Worm (Caenorhabditis elegans) whole organism, midembryonic: ENCODE data around the gene Y43F8C.23.

Source experiments
- cog-1 ChIP-seq: sonication (generic microtip); optimal IDR thresholded peaks from 2 replicates; lab custom pipeline; 2016; ENCODE audit warnings: missing genetic modification characterization, missing compliant biosample characterization
- klf-2 ChIP-seq: fragments of 200-800 bp; sonication (Bioruptor generic); conservative IDR thresholded peaks from 2 replicates; pipeline ENCODE4 v1.3.6; 2022; ENCODE audit warnings: missing genetic modification reagents, missing genetic modification characterization, missing compliant biosample characterization
- med-1 ChIP-seq: sonication (generic microtip); optimal IDR thresholded peaks from 2 replicates; lab custom pipeline; 2017; ENCODE audit warnings: missing genetic modification characterization, mild to moderate bottlenecking, missing compliant biosample characterization, antibody characterized with exemption, missing genetic modification reagents; ENCODE audit not compliant: insufficient read depth
- ref-1 ChIP-seq: fragments of 200-800 bp; sonication (Bioruptor generic); conservative IDR thresholded peaks from 2 replicates; pipeline ENCODE4 v1.3.6; 2022; ENCODE audit warnings: missing genetic modification reagents, missing genetic modification characterization, missing compliant biosample characterization
- tab-1 ChIP-seq: fragments of 200-800 bp; sonication (Bioruptor generic); IDR thresholded peaks from 2 replicates; pipeline ENCODE4 v1.3.6; 2022; ENCODE audit warnings: missing genetic modification characterization, missing compliant biosample characterization
- ztf-23 ChIP-seq: fragments of 200-800 bp; sonication (Bioruptor generic); IDR thresholded peaks from 2 replicates; pipeline ENCODE4 v1.3.6; 2022; ENCODE audit warnings: missing genetic modification reagents, missing genetic modification characterization, missing compliant biosample characterization
- ztf-29 ChIP-seq: fragments of 200-800 bp; sonication (Bioruptor generic); IDR thresholded peaks from 2 replicates; pipeline ENCODE4 v1.3.6; 2022; ENCODE audit warnings: missing genetic modification reagents, missing genetic modification characterization, missing compliant biosample characterization

ce11 chrV:19755260-19755659 is 43.7 kb upstream of the Y43F8C.23 start, which contains the start of gene clec-50:
- TF ChIP-seq ztf-23 (GFP tag; lab: Robert Waterston, UW) (no peak), klf-2 (GFP tag; lab: Robert Waterston, UW) (no peak), ref-1 (GFP tag; lab: Robert Waterston, UW) (no peak), cog-1 (tag; lab: Kevin White, UChicago) (no peak), tab-1 (GFP tag; lab: Robert Waterston, UW) (no peak), med-1 (GFP tag; lab: Kevin White, UChicago) (no peak), ztf-29 (GFP tag; lab: Robert Waterston, UW) (no peak)
